Worm (Caenorhabditis elegans) whole organism, midembryonic: Measurements from ENCODE around the gene hrpk-2.

Experiments
- cog-1 ChIP-seq: sonication (generic microtip); optimal IDR thresholded peaks from 2 replicates; lab custom pipeline; 2016; ENCODE audit warnings: missing genetic modification characterization, missing compliant biosample characterization
- flt-1 ChIP-seq: fragments of 200-800 bp; sonication (Bioruptor generic); IDR thresholded peaks from 2 replicates; pipeline ENCODE4 v1.3.6; 2022; ENCODE audit warnings: missing genetic modification characterization, missing compliant biosample characterization
- klf-2 ChIP-seq: fragments of 200-800 bp; sonication (Bioruptor generic); conservative IDR thresholded peaks from 2 replicates; pipeline ENCODE4 v1.3.6; 2022; ENCODE audit warnings: missing genetic modification reagents, missing genetic modification characterization, missing compliant biosample characterization
- ref-1 ChIP-seq: fragments of 200-800 bp; sonication (Bioruptor generic); conservative IDR thresholded peaks from 2 replicates; pipeline ENCODE4 v1.3.6; 2022; ENCODE audit warnings: missing genetic modification reagents, missing genetic modification characterization, missing compliant biosample characterization
- tab-1 ChIP-seq: fragments of 200-800 bp; sonication (Bioruptor generic); IDR thresholded peaks from 2 replicates; pipeline ENCODE4 v1.3.6; 2022; ENCODE audit warnings: missing genetic modification characterization, missing compliant biosample characterization
- ztf-23 ChIP-seq: fragments of 200-800 bp; sonication (Bioruptor generic); IDR thresholded peaks from 2 replicates; pipeline ENCODE4 v1.3.6; 2022; ENCODE audit warnings: missing genetic modification reagents, missing genetic modification characterization, missing compliant biosample characterization
- ztf-29 ChIP-seq: fragments of 200-800 bp; sonication (Bioruptor generic); IDR thresholded peaks from 2 replicates; pipeline ENCODE4 v1.3.6; 2022; ENCODE audit warnings: missing genetic modification reagents, missing genetic modification characterization, missing compliant biosample characterization

DNA sequence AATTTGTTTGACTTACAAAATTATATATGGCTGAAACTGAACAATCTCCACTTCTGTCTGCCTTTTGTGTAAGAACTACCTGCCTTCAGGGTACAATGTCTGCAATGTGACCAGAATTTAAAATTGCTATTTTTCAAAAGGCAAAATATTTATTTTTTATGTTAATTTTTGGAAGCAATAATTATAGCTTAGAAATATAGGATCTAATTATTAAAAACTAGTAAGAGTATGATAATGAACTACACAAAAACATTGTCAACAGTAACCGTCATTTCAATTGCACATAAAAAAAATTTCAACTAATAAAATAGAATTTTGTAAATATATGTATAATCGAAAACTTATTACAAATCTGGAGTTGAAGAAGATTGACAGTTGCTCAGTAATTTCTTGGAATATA, 30.0 kb upstream of the hrpk-2 start, which contains the start of gene C29E4.9:
- TF ChIP-seq tab-1, result no peak
- TF ChIP-seq cog-1 (tag; lab: Kevin White, UChicago), result no peak
- no peak for TF ChIP-seq ztf-29 (GFP tag; lab: Robert Waterston, UW)
- no peak for TF ChIP-seq flt-1 (GFP tag; lab: Robert Waterston, UW)
- no peak for TF ChIP-seq klf-2
- no peak for TF ChIP-seq ref-1 (GFP tag; lab: Robert Waterston, UW)
- TF ChIP-seq ztf-23 (GFP tag; lab: Robert Waterston, UW), result no peak
